Worm (Caenorhabditis elegans) whole organism, L1 larva: ENCODE measurements around the gene C15H11.11.

ENCODE experiments used
- aha-1 ChIP-seq: fragments of 150-350 bp; optimal IDR thresholded peaks from 2 replicates; lab custom pipeline; 2014; ENCODE audit warnings: missing biosample characterization, missing genetic modification characterization
- alr-1 ChIP-seq: fragments of 200-800 bp; sonication (Bioruptor generic); optimal IDR thresholded peaks from 2 replicates; lab custom pipeline; 2018; ENCODE audit warnings: borderline replicate concordance, mild to moderate bottlenecking, missing genetic modification characterization, missing compliant biosample characterization
- dsc-1 ChIP-seq: sonication (generic microtip); optimal IDR thresholded peaks from 2 replicates; lab custom pipeline; 2016; ENCODE audit warnings: mild to moderate bottlenecking, missing genetic modification characterization, missing compliant biosample characterization
- efl-3 ChIP-seq: fragments of 200-800 bp; sonication (Bioruptor generic); optimal IDR thresholded peaks from 2 replicates; lab custom pipeline; 2018; ENCODE audit warnings: mild to moderate bottlenecking, missing genetic modification characterization, missing compliant biosample characterization
- fkh-10 ChIP-seq: sonication (generic microtip); optimal IDR thresholded peaks from 2 replicates; lab custom pipeline; 2017; ENCODE audit warnings: missing biosample characterization, missing genetic modification reagents, missing genetic modification characterization
- lin-39 ChIP-seq: fragments of 150-350 bp; optimal IDR thresholded peaks from 2 replicates; lab custom pipeline; 2014; ENCODE audit warnings: missing biosample characterization, missing genetic modification reagents, missing genetic modification characterization
- nhr-71 ChIP-seq: sonication (generic microtip); optimal IDR thresholded peaks from 2 replicates; lab custom pipeline; 2016; ENCODE audit warnings: mild to moderate bottlenecking, missing genetic modification characterization, moderate library complexity, missing compliant biosample characterization
- nhr-76 ChIP-seq: sonication (generic microtip); optimal IDR thresholded peaks from 2 replicates; lab custom pipeline; 2017; ENCODE audit warnings: missing biosample characterization, missing genetic modification characterization
- nhr-77 ChIP-seq: fragments of 150-350 bp; optimal IDR thresholded peaks from 2 replicates; lab custom pipeline; 2014; ENCODE audit warnings: missing biosample characterization, missing genetic modification characterization
- nhr-85 ChIP-seq: sonication (generic microtip); peaks from one replicate; lab custom pipeline; 2016; ENCODE audit warnings: missing genetic modification characterization, inconsistent platforms, missing compliant biosample characterization
- snpc-4 ChIP-seq: fragments of 150-350 bp; optimal IDR thresholded peaks from 2 replicates; lab custom pipeline; 2014; ENCODE audit warnings: missing biosample characterization, missing genetic modification characterization
- sox-4 ChIP-seq: sonication (generic microtip); optimal IDR thresholded peaks from 2 replicates; lab custom pipeline; 2016; ENCODE audit warnings: missing genetic modification characterization, missing compliant biosample characterization
- unc-30 ChIP-seq: sonication (generic microtip); optimal IDR thresholded peaks from 2 replicates; lab custom pipeline; 2017; ENCODE audit warnings: missing biosample characterization, missing genetic modification characterization

ce11 chrV:14419855-14420254 lies 4.6 kb downstream of the C15H11.11 start:
- no peak for TF ChIP-seq efl-3 (GFP tag; lab: Kevin White, UChicago)
- no peak for TF ChIP-seq nhr-77 (tag; lab: Kevin White, UChicago)
- no peak for TF ChIP-seq nhr-85 (tag; lab: Kevin White, UChicago)
- no peak for TF ChIP-seq lin-39 (tag; lab: Kevin White, UChicago)
- TF ChIP-seq nhr-76 (tag; lab: Kevin White, UChicago) = no peak
- TF ChIP-seq unc-30 (tag; lab: Kevin White, UChicago) = no peak
- no peak for TF ChIP-seq dsc-1 (tag; lab: Kevin White, UChicago)
- TF ChIP-seq snpc-4 (tag; lab: Kevin White, UChicago) = no peak
- no peak for TF ChIP-seq fkh-10 (GFP tag; lab: Kevin White, UChicago)
- no peak for TF ChIP-seq sox-4
- no peak for TF ChIP-seq alr-1 (tag; lab: Kevin White, UChicago)
- no peak for TF ChIP-seq nhr-71 (tag; lab: Kevin White, UChicago)
- TF ChIP-seq aha-1 = no peak
